Worm (Caenorhabditis elegans): Measurements from ENCODE around the gene sel-5.

Gene sel-5

DNA sequence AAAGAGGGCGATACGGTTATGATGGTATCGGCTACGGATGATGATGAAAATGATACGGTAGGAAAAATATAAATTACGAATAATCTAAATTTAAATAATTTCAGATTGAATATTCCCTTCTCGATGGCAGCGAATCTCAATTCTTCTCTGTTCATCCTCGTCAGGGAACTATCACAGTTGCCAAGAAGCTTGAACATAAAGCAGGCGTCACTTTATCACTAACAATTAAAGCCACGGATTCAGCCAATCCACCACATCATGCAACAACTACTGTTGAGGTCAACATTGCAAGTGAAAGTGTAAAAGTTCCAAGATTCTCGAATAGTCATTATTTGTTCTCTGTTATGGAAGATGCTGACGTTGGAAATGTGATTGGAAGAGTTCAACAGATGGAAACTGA lies 47.3 kb downstream of the sel-5 start:
- TF ChIP-seq mdt-29 (GFP tag; IDR thresholded peaks at IDR 0.05) (no peak), unc-62 (GFP tag; optimal IDR thresholded peaks at IDR 0.05 in 1 of 2) (peak in 1 of 2 experiments; percentile 90), unc-62 (tag; optimal IDR thresholded peaks at IDR 0.05) (no peak), nhr-28 (tag; optimal IDR thresholded peaks at IDR 0.05) (no peak)

DNA sequence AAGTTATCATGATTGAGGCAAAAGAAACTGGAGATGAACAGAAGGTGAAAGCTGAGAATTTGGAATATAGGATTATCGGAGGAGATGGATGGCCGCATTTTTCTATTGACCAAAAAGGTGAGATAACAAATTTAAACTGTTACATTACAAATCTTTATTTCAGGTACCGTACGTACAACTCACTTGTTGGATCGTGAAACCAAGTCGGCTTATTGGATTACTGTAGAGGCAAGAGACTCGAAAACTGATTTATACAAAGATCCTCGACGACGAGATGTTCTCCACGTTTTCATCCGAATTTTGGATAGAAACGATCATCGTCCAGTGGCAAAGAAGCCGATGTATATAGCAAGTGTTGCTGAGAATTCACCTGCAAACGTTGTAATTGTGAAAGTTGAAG lies 52.2 kb downstream of the sel-5 start:
- peak in 1 of 2 experiments; percentile 92 for TF ChIP-seq unc-62 (GFP tag; optimal IDR thresholded peaks at IDR 0.05 in 1 of 2)
- no peak for TF ChIP-seq unc-62 (tag; optimal IDR thresholded peaks at IDR 0.05)
- peak; percentile 5 for TF ChIP-seq aha-1 (tag)
- TF ChIP-seq ztf-11 (tag; optimal IDR thresholded peaks at IDR 0.05): no peak

DNA sequence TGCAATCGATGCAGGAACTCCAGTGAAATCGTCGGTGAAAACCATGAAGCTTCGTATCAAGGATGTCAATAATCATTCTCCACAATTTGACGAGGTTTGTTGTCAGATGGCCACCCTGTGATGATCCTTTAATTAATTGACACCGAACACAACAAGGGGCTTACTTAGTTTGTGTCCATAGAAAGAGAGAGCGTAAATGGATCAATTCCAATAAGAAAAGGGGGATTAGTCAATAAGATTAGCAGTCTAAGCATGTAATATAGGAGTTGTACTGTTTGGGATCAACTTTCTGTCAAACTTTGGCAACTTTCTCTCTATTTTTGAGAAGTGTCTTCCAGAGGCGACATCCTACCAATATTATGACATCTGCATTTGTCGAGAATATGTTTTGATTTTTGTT lies 54.2 kb downstream of the sel-5 start:
- TF ChIP-seq arid-1 (GFP tag; conservative IDR thresholded peaks at IDR 0.05) (no peak), tra-1 (GFP tag; IDR thresholded peaks at IDR 0.05) (no peak), ceh-44 (GFP tag; IDR thresholded peaks at IDR 0.05) (no peak)

DNA sequence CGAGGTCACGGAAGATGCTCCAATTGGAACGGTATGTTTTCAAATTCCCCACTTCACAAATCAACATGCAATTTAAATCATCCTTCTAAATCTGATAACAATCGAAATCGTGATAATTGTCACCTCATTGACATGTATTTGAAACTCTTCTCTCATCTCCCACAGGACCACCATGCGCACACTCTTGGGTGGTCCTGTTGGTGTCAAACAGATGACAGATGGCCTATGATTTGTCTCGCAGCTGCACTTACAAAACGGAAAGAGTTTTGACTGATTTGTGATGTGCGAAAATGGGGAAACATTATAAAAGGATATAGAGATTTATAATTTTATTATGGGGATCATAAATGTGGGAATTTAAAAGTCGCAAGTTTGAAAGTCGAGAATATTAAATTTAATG lies 54.8 kb downstream of the sel-5 start:
- TF ChIP-seq set-16 (GFP tag; IDR thresholded peaks at IDR 0.05): no peak
- TF ChIP-seq unc-62 (GFP tag; optimal IDR thresholded peaks at IDR 0.05 in 1 of 2): peak in 1 of 2 experiments; percentile 89
- TF ChIP-seq unc-62 (tag; optimal IDR thresholded peaks at IDR 0.05): no peak
- no peak for TF ChIP-seq lin-13 (GFP tag; optimal IDR thresholded peaks at IDR 0.05)
- TF ChIP-seq hmg-1.1 (GFP tag; IDR thresholded peaks at IDR 0.05): no peak
- no peak for TF ChIP-seq ceh-62 (tag; optimal IDR thresholded peaks at IDR 0.05)
- TF ChIP-seq jun-1 (tag; optimal IDR thresholded peaks at IDR 0.05): no peak
